Worm (Caenorhabditis elegans): Measurements from ENCODE around the gene F59A7.5.

The F59A7.5 gene

ce11 chrV:2055765-2056504, 33.5 kb downstream of the F59A7.5 start:
- TF ChIP-seq lin-14 (GFP tag; optimal IDR thresholded peaks at IDR 0.05) (peak; percentile 87), F16B12.6 (tag; optimal IDR thresholded peaks at IDR 0.05) (peak; percentile 60), snu-23 (GFP tag; optimal IDR thresholded peaks at IDR 0.05) (peak; percentile 33), nhr-71 (tag; optimal IDR thresholded peaks at IDR 0.05) (peak; percentile 8), ceh-63 (GFP tag; optimal IDR thresholded peaks at IDR 0.05) (no peak), nhr-85 (tag) (peak; percentile 56), efl-1 (optimal IDR thresholded peaks at IDR 0.05) (peak; percentile 17 to 19), efl-1 (GFP tag; optimal IDR thresholded peaks at IDR 0.05 in 1 of 2) (no peak), unc-30 (tag; optimal IDR thresholded peaks at IDR 0.05) (no peak), elt-2 (tag; optimal IDR thresholded peaks at IDR 0.05) (peak; percentile 12), nhr-20 (tag; optimal IDR thresholded peaks at IDR 0.05) (peak; percentile 33), dsc-1 (tag; optimal IDR thresholded peaks at IDR 0.05) (peak; percentile 15), blmp-1 (tag; optimal IDR thresholded peaks at IDR 0.05) (peak; percentile 47), mep-1 (tag; optimal IDR thresholded peaks at IDR 0.05) (peak; percentile 17), lsy-2 (tag; optimal IDR thresholded peaks at IDR 0.05) (peak in 1 of 2 experiments; percentile 20), tbx-2 (tag; optimal IDR thresholded peaks at IDR 0.05) (no peak), fkh-8 (tag; optimal IDR thresholded peaks at IDR 0.05) (peak; percentile 15)

ce11 chrV:2057324-2057723, 34.9 kb downstream of the F59A7.5 start, which contains the start of gene comt-3:
Gene comt-3, plus strand, starts transcription at chrV:2057537.
- TF ChIP-seq efl-1 (optimal IDR thresholded peaks at IDR 0.05) (no peak), efl-1 (GFP tag; optimal IDR thresholded peaks at IDR 0.05 in 1 of 2) (peak in 1 of 2 experiments; percentile 24), fkh-8 (tag; optimal IDR thresholded peaks at IDR 0.05) (no peak), lin-35 (GFP tag; optimal IDR thresholded peaks at IDR 0.05) (peak in 1 of 2 experiments; percentile 3), zip-4 (GFP tag; optimal IDR thresholded peaks at IDR 0.05) (peak; percentile 22), ets-5 (GFP tag; IDR thresholded peaks at IDR 0.05) (no peak), skn-1 (tag; optimal IDR thresholded peaks at IDR 0.05) (peak; percentile 99), nhr-71 (tag; optimal IDR thresholded peaks at IDR 0.05) (peak; percentile 8), nhr-20 (tag; optimal IDR thresholded peaks at IDR 0.05) (peak; percentile 39)

- TF ChIP-seq nhr-85 (tag) (peak; percentile 31), sup-37 (GFP tag; optimal IDR thresholded peaks at IDR 0.05) (no peak), mef-2 (tag; optimal IDR thresholded peaks at IDR 0.05) (no peak), ets-5 (GFP tag; IDR thresholded peaks at IDR 0.05) (no peak), lin-35 (GFP tag; optimal IDR thresholded peaks at IDR 0.05) (peak in 1 of 2 experiments; percentile 33), nhr-20 (tag; optimal IDR thresholded peaks at IDR 0.05) (peak; percentile 27), ztf-4 (tag; optimal IDR thresholded peaks at IDR 0.05) (no peak), sox-4 (tag; optimal IDR thresholded peaks at IDR 0.05) (no peak), fkh-4 (tag; optimal IDR thresholded peaks at IDR 0.05; ENCODE audit: borderline replicate concordance) (no peak), swsn-7 (tag; optimal IDR thresholded peaks at IDR 0.05) (no peak), C34B4.2 (tag; optimal IDR thresholded peaks at IDR 0.05) (no peak), snu-23 (GFP tag; optimal IDR thresholded peaks at IDR 0.05) (peak; percentile 39), blmp-1 (tag; optimal IDR thresholded peaks at IDR 0.05) (peak; percentile 54), hlh-4 (tag; optimal IDR thresholded peaks at IDR 0.05) (no peak), nhr-11 (tag; optimal IDR thresholded peaks at IDR 0.05) (no peak), skn-1 (tag; optimal IDR thresholded peaks at IDR 0.05) (peak; percentile 22), unc-86 (tag; optimal IDR thresholded peaks at IDR 0.05) (no peak)
Observed at ce11 chrV:2066780-2067179, 44.3 kb downstream of the F59A7.5 start, which contains the start of gene nhr-86. Gene nhr-86, minus strand, starts transcription at chrV:2066850.

- TF ChIP-seq lin-13 (GFP tag; optimal IDR thresholded peaks at IDR 0.05), result no peak
- no peak for TF ChIP-seq lin-35 (GFP tag; optimal IDR thresholded peaks at IDR 0.05)
- TF ChIP-seq tbx-2 (tag; optimal IDR thresholded peaks at IDR 0.05), result no peak
- TF ChIP-seq grh-1 (GFP tag; IDR thresholded peaks at IDR 0.05), result no peak
- TF ChIP-seq nhr-84 (tag; optimal IDR thresholded peaks at IDR 0.05), result no peak
- no peak for TF ChIP-seq ceh-8 (GFP tag; optimal IDR thresholded peaks at IDR 0.05)
- TF ChIP-seq efl-3 (GFP tag; optimal IDR thresholded peaks at IDR 0.05), result no peak
- TF ChIP-seq ama-1 (optimal IDR thresholded peaks at IDR 0.05), result no peak
Observed at ce11 chrV:2067419-2067818, 44.9 kb downstream of the F59A7.5 start.
